Worm (Caenorhabditis elegans): Measurements from ENCODE around the gene Y46E12BL.2.

Gene Y46E12BL.2

DNA sequence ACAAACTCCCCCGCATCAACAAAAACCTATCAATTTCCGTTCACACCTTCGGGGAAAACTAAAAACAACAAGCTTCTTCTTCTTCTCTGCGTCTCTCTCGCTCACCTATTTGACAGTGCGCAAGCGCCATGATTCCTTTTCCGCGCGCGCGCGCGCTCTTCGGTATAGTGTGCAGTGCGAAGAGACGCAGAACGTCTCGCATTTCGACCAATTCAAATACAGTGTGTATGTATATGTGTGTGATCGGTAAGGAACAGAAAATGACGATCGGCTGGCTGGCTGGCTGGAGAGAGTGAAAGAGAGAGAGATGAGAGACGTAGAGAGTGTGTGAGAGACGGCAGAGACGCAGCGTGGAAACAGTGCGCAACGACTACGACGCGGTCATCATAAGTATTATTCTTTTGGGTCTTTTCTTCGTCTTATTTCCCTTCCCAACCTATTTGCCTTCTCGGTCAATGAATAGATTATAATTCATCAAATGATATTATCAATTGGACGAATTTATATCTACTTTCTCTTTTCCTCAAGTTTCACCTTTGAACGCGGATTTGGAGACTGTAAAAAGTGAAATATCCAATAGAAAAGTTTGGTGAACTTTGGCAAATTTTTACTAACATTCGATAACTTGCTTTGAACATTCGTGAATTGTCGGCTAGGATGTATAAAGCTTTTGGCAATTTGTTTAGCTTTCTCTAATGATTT lies 30.5 kb downstream of the Y46E12BL.2 start (continued):
- TF ChIP-seq nhr-237 (tag; optimal IDR thresholded peaks at IDR 0.05) (no peak), egl-27 (tag; optimal IDR thresholded peaks at IDR 0.05) (peak; percentile 68), nhr-6 (tag; optimal IDR thresholded peaks at IDR 0.05) (no peak), ama-1 (optimal IDR thresholded peaks at IDR 0.05) (no peak), crh-2 (tag; optimal IDR thresholded peaks at IDR 0.05) (peak; percentile 57), dmd-4 (tag; optimal IDR thresholded peaks at IDR 0.05) (no peak)

DNA sequence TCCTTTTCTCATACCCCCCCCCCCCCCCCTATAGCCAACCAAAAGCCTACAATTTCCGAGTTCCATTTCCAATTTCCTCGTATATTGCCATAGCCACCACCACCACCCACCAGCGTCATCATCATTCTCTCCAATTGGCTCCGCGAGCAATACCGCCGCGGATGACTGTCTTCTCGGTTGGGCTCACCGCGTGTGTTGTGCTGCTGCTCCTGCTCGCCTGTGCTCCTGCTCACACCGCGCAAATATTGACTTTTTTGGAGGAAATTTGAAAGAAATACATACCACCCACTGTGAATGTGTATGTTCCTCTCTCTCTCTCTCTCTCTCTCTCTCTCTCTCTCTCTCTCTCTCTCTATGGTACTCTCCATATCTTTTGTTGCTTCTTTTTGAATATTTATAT lies 31.8 kb downstream of the Y46E12BL.2 start:
- TF ChIP-seq F13H6.1 (tag; optimal IDR thresholded peaks at IDR 0.05): peak; percentile 40
- TF ChIP-seq sma-9 (GFP tag; optimal IDR thresholded peaks at IDR 0.05): no peak
- no peak for TF ChIP-seq sma-9 (tag; optimal IDR thresholded peaks at IDR 0.05)

DNA sequence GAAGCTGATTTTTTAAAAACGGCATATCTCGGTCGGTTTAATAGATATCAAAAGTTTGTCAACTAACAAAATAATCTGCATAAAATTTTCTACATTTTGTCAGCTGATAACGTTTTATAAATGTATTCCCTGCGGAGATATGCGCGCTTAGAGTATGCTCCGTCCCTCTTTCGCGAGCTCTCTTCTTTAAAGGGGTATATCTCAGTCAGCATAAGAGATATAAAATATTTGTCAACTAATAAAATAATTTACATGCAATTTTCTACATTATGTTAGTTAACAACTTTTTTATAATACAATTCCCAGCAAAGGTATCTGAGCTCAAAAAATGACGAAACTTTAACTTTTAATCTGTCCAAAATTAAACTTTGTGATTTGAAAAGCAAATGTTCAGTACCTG lies 32.7 kb downstream of the Y46E12BL.2 start:
- TF ChIP-seq unc-55 (GFP tag; optimal IDR thresholded peaks at IDR 0.05) (no peak), aly-2 (tag; optimal IDR thresholded peaks at IDR 0.05) (no peak), ama-1 (optimal IDR thresholded peaks at IDR 0.05) (no peak), gmeb-1 (tag; optimal IDR thresholded peaks at IDR 0.05) (no peak), ZK546.5 (tag; optimal IDR thresholded peaks at IDR 0.05) (no peak), lin-39 (tag; optimal IDR thresholded peaks at IDR 0.05) (no peak), lin-13 (GFP tag; optimal IDR thresholded peaks at IDR 0.05) (no peak), mab-5 (tag; optimal IDR thresholded peaks at IDR 0.05) (no peak), lin-11 (tag; optimal IDR thresholded peaks at IDR 0.05) (no peak), Y55F3AM.14 (GFP tag; optimal IDR thresholded peaks at IDR 0.05) (no peak), ceh-82 (tag; optimal IDR thresholded peaks at IDR 0.05) (no peak), snpc-4 (tag; optimal IDR thresholded peaks at IDR 0.05) (no peak), unc-39 (tag; optimal IDR thresholded peaks at IDR 0.05) (no peak), nhr-12 (tag; optimal IDR thresholded peaks at IDR 0.05) (no peak), unc-62 (GFP tag; optimal IDR thresholded peaks at IDR 0.05) (no peak)

DNA sequence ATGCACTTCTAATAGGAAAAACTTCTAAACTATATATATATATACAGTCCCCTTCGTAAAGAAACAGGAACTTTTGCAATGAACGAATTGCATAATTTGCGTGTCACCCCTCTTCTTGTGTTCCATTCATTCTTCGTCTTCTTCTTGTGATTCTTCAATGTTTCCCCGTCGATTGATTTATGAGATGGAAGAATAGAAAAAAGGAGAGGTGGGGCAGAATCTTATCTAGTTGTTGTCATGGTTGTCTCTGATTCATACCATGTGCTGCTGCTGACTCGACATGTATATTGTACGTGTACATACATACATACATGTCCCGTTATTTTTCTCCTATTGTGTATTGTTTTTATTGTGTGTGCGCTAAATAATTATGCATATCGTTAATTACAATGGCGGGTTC lies 33.2 kb downstream of the Y46E12BL.2 start:
- TF ChIP-seq nhr-25 (tag; optimal IDR thresholded peaks at IDR 0.05): peak; percentile 28
- no peak for TF ChIP-seq crh-2 (tag; optimal IDR thresholded peaks at IDR 0.05)
- TF ChIP-seq sem-4 (tag; optimal IDR thresholded peaks at IDR 0.05): no peak
- TF ChIP-seq ama-1 (optimal IDR thresholded peaks at IDR 0.05): no peak

DNA sequence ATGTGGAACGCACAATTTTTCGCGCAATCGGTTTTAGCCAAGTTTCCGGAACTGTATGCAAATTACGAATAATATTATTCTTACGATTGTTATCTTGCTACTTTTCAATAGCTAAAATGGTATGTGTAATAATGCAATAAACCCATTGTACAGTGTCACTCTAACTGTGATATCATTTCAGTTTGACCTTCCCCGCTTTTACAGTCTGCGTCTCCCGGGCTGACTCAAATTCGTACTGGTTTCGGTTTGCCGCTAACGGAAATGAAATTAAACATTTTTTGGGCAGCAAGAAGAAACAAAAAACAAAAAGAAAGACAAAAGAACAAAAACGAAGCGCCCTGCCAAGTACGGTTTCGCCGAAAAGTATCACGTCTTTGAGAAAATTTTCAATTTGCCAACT lies 33.7 kb downstream of the Y46E12BL.2 start:
- TF ChIP-seq ceh-82 (tag; optimal IDR thresholded peaks at IDR 0.05) (no peak), crh-2 (tag; optimal IDR thresholded peaks at IDR 0.05) (no peak), nhr-129 (tag; optimal IDR thresholded peaks at IDR 0.05) (peak; percentile 27), R02D3.7 (tag; optimal IDR thresholded peaks at IDR 0.05) (no peak), nhr-21 (tag; optimal IDR thresholded peaks at IDR 0.05) (no peak), ceh-16 (tag; optimal IDR thresholded peaks at IDR 0.05) (no peak), elt-3 (tag; optimal IDR thresholded peaks at IDR 0.05) (no peak), sma-3 (GFP tag; optimal IDR thresholded peaks at IDR 0.05) (peak; percentile 16), sma-9 (GFP tag; optimal IDR thresholded peaks at IDR 0.05) (no peak), sma-9 (tag; optimal IDR thresholded peaks at IDR 0.05) (no peak), gmeb-1 (tag; optimal IDR thresholded peaks at IDR 0.05) (no peak), F13H6.1 (tag; optimal IDR thresholded peaks at IDR 0.05) (no peak), nhr-6 (tag; optimal IDR thresholded peaks at IDR 0.05) (no peak), skn-1 (tag; optimal IDR thresholded peaks at IDR 0.05) (no peak), lsy-2 (tag; optimal IDR thresholded peaks at IDR 0.05) (no peak), egl-27 (tag; optimal IDR thresholded peaks at IDR 0.05) (no peak), nhr-11 (tag; optimal IDR thresholded peaks at IDR 0.05) (no peak), ama-1 (optimal IDR thresholded peaks at IDR 0.05) (no peak), fos-1 (tag; optimal IDR thresholded peaks at IDR 0.05) (peak; percentile 58), unc-39 (tag; optimal IDR thresholded peaks at IDR 0.05) (no peak), unc-62 (GFP tag; optimal IDR thresholded peaks at IDR 0.05) (no peak), aly-2 (tag; optimal IDR thresholded peaks at IDR 0.05) (no peak), nhr-25 (tag; optimal IDR thresholded peaks at IDR 0.05) (peak; percentile 54), nhr-237 (tag; optimal IDR thresholded peaks at IDR 0.05) (no peak)
